Fruit fly (Drosophila melanogaster) whole organism, prepupa: ENCODE measurements around the gene Ifrd1.
A peak's percentile ranks its signal among the peaks of the same experiment; 100 is the strongest.

Experiments used
- Blimp-1 ChIP-seq: fragments of 200-800 bp; sonication (Bioruptor generic); optimal IDR thresholded peaks from 3 replicates; lab custom pipeline; 2017; ENCODE audit warnings: missing biosample characterization, missing genetic modification characterization, mild to moderate bottlenecking, moderate library complexity, missing genetic modification reagents
- CG10669 ChIP-seq: fragments of 200-800 bp; sonication (Bioruptor generic); optimal IDR thresholded peaks from 3 replicates; lab custom pipeline; 2018; ENCODE audit warnings: missing biosample characterization, mild to moderate bottlenecking, missing genetic modification characterization, moderate library complexity
- CG11294 ChIP-seq: fragments of 200-800 bp; sonication (Bioruptor generic); IDR thresholded peaks from 2 replicates; pipeline ENCODE4 v1.3.6; 2022; ENCODE audit warnings: missing biosample characterization, missing genetic modification characterization
- CG11762 ChIP-seq: fragments of 200-800 bp; sonication (Bioruptor generic); optimal IDR thresholded peaks from 3 replicates; lab custom pipeline; 2016; ENCODE audit warnings: missing biosample characterization, missing genetic modification characterization; ENCODE audit not compliant: insufficient read depth
- CG15336 ChIP-seq: fragments of 200-800 bp; sonication (Bioruptor generic); IDR thresholded peaks from 2 replicates; pipeline ENCODE4 v1.3.6; 2022; ENCODE audit warnings: missing biosample characterization, missing genetic modification characterization
- CG16779 ChIP-seq: fragments of 200-800 bp; sonication (Bioruptor generic); optimal IDR thresholded peaks from 3 replicates; lab custom pipeline; 2017; ENCODE audit warnings: missing biosample characterization, mild to moderate bottlenecking, missing genetic modification characterization
- CG31627 ChIP-seq: fragments of 200-800 bp; sonication (Bioruptor generic); optimal IDR thresholded peaks from 3 replicates; lab custom pipeline; 2016; ENCODE audit warnings: missing biosample characterization, missing genetic modification characterization
- CG32006 ChIP-seq: fragments of 200-800 bp; sonication (Bioruptor generic); optimal IDR thresholded peaks from 3 replicates; lab custom pipeline; 2017; ENCODE audit warnings: missing biosample characterization, mild to moderate bottlenecking, missing genetic modification characterization
- CG34406 ChIP-seq: fragments of 200-800 bp; sonication (Bioruptor generic); optimal IDR thresholded peaks from 3 replicates; lab custom pipeline; 2016; ENCODE audit warnings: missing biosample characterization, missing genetic modification characterization
- CG6163 ChIP-seq: fragments of 200-800 bp; sonication (Bioruptor generic); IDR thresholded peaks from 3 replicates; pipeline ENCODE4 v1.3.6; 2022; ENCODE audit warnings: missing biosample characterization, missing genetic modification characterization
- CG6276 ChIP-seq: fragments of 200-800 bp; sonication (Bioruptor generic); optimal IDR thresholded peaks from 2 replicates; lab custom pipeline; 2017; ENCODE audit warnings: missing biosample characterization, mild to moderate bottlenecking, missing genetic modification characterization
- CG6792 ChIP-seq: fragments of 200-800 bp; sonication (Bioruptor generic); optimal IDR thresholded peaks from 3 replicates; lab custom pipeline; 2016; ENCODE audit warnings: missing biosample characterization, missing genetic modification characterization
- CG6854 ChIP-seq: fragments of 200-800 bp; sonication (Bioruptor generic); optimal IDR thresholded peaks from 2 replicates; lab custom pipeline; 2017; ENCODE audit warnings: missing biosample characterization, mild to moderate bottlenecking, missing genetic modification characterization
- CG8319 ChIP-seq: fragments of 200-800 bp; sonication (Bioruptor generic); optimal IDR thresholded peaks from 3 replicates; lab custom pipeline; 2016; ENCODE audit warnings: missing biosample characterization, missing genetic modification characterization
- CG9139 ChIP-seq: fragments of 200-800 bp; sonication (Bioruptor generic); optimal IDR thresholded peaks from 3 replicates; lab custom pipeline; 2017; ENCODE audit warnings: missing biosample characterization, mild to moderate bottlenecking, missing genetic modification characterization
- Eip75B ChIP-seq: fragments of 200-800 bp; sonication (Bioruptor generic); optimal IDR thresholded peaks from 3 replicates; lab custom pipeline; 2016; ENCODE audit warnings: missing biosample characterization, missing genetic modification characterization
- Eip78C ChIP-seq: fragments of 200-800 bp; sonication (Bioruptor generic); peaks from one replicate; lab custom pipeline; 2016; ENCODE audit warnings: missing biosample characterization, missing genetic modification characterization
- Eip93F ChIP-seq: fragments of 200-800 bp; sonication (Bioruptor generic); optimal IDR thresholded peaks from 2 replicates; lab custom pipeline; 2016; ENCODE audit warnings: missing biosample characterization, mild to moderate bottlenecking, missing genetic modification characterization
- Ets21C ChIP-seq: fragments of 200-800 bp; sonication (Bioruptor generic); optimal IDR thresholded peaks from 3 replicates; lab custom pipeline; 2016; ENCODE audit warnings: missing biosample characterization, missing genetic modification characterization
- Ets96B ChIP-seq: fragments of 200-800 bp; optimal IDR thresholded peaks from 2 replicates; lab custom pipeline; 2019; ENCODE audit warnings: missing biosample characterization, mild to moderate bottlenecking, missing genetic modification characterization, moderate library complexity
- Gug ChIP-seq: fragments of 200-800 bp; sonication (Bioruptor generic); IDR thresholded peaks from 2 replicates; pipeline ENCODE4 v1.3.6; 2022; ENCODE audit warnings: missing biosample characterization, missing genetic modification characterization
- Hr4 ChIP-seq: fragments of 200-800 bp; sonication (Bioruptor generic); optimal IDR thresholded peaks from 3 replicates; lab custom pipeline; 2016; ENCODE audit warnings: missing biosample characterization, missing genetic modification characterization
- Lpt ChIP-seq: fragments of 200-800 bp; sonication (Bioruptor generic); optimal IDR thresholded peaks from 3 replicates; lab custom pipeline; 2016; ENCODE audit warnings: missing biosample characterization, missing genetic modification characterization
- Met ChIP-seq: fragments of 200-800 bp; sonication (Bioruptor generic); optimal IDR thresholded peaks from 3 replicates; lab custom pipeline; 2016; ENCODE audit warnings: missing biosample characterization, missing genetic modification characterization
- OdsH ChIP-seq: fragments of 200-800 bp; sonication (Bioruptor generic); optimal IDR thresholded peaks from 3 replicates; lab custom pipeline; 2016; ENCODE audit warnings: missing biosample characterization, missing genetic modification characterization
- Sox102F ChIP-seq: fragments of 200-800 bp; sonication (Bioruptor generic); optimal IDR thresholded peaks from 2 replicates; lab custom pipeline; 2016; ENCODE audit warnings: missing biosample characterization, mild to moderate bottlenecking, missing genetic modification characterization
- Sox14 ChIP-seq: fragments of 200-800 bp; sonication (Bioruptor generic); optimal IDR thresholded peaks from 3 replicates; lab custom pipeline; 2016; ENCODE audit warnings: missing biosample characterization, missing genetic modification characterization
- Sox15 ChIP-seq: fragments of 200-800 bp; sonication (Bioruptor generic); optimal IDR thresholded peaks from 3 replicates; lab custom pipeline; 2016; ENCODE audit warnings: missing biosample characterization, missing genetic modification characterization
- achi ChIP-seq: fragments of 200-800 bp; sonication (Bioruptor generic); optimal IDR thresholded peaks from 3 replicates; lab custom pipeline; 2016; ENCODE audit warnings: missing biosample characterization, missing genetic modification characterization
- dac ChIP-seq: fragments of 200-800 bp; sonication (Bioruptor generic); optimal IDR thresholded peaks from 2 replicates; lab custom pipeline; 2017; ENCODE audit warnings: missing biosample characterization, mild to moderate bottlenecking, missing genetic modification characterization
- dsx ChIP-seq: fragments of 200-800 bp; optimal IDR thresholded peaks from 3 replicates; lab custom pipeline; 2019; ENCODE audit warnings: missing biosample characterization, mild to moderate bottlenecking, missing genetic modification characterization, moderate library complexity; ENCODE audit not compliant: poor library complexity, severe bottlenecking
- eg ChIP-seq: fragments of 200-800 bp; sonication (Bioruptor generic); IDR thresholded peaks from 3 replicates; pipeline ENCODE4 v1.3.6; 2022; ENCODE audit warnings: missing biosample characterization, missing genetic modification characterization
- net ChIP-seq: fragments of 200-800 bp; sonication (Bioruptor generic); optimal IDR thresholded peaks from 3 replicates; lab custom pipeline; 2016; ENCODE audit warnings: missing biosample characterization, missing genetic modification characterization
- pdm3 ChIP-seq: fragments of 200-800 bp; sonication (Bioruptor generic); optimal IDR thresholded peaks from 3 replicates; lab custom pipeline; 2016; ENCODE audit warnings: missing biosample characterization, missing genetic modification characterization
- salr ChIP-seq, 2 experiments: fragments of 200-800 bp; sonication (Bioruptor generic); optimal IDR thresholded peaks; 3 replicates each; lab custom pipeline; 2016 to 2018; ENCODE audit warnings: missing biosample characterization in 2 of 2, missing genetic modification characterization in 2 of 2, mild to moderate bottlenecking in 1 of 2
- svp ChIP-seq: fragments of 200-800 bp; sonication (Bioruptor generic); peaks from one replicate; lab custom pipeline; 2016; ENCODE audit warnings: missing biosample characterization, missing genetic modification characterization
- topi ChIP-seq: fragments of 200-800 bp; sonication (Bioruptor generic); optimal IDR thresholded peaks from 3 replicates; lab custom pipeline; 2016; ENCODE audit warnings: missing biosample characterization, missing genetic modification characterization
- vri ChIP-seq: fragments of 200-800 bp; sonication (Bioruptor generic); optimal IDR thresholded peaks from 3 replicates; lab custom pipeline; 2016; ENCODE audit warnings: missing biosample characterization, mild to moderate bottlenecking, missing genetic modification characterization

Ifrd1 gene

DNA sequence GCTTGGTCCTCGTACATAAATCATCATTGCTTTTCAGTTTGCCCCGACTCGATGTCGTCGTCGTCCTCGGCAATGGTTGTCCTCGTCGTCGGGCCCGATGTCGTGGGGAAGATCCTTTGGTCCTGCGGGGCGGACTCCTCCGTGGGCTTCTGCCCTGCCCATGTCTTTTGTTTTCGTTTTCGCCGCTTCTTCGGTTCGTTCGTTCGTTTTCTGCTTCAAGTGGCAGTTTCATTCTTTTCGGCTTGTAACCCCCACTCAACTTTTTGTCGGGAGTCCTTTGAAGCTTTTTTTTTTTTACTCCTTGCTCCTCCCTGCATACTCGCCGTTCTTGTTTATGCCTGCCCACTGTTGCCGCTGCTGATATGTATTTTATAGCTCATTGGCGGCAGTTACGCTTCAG lies 29.4 kb upstream of the Ifrd1 start:
- TF ChIP-seq eg (GFP tag; lab: Robert Waterston, UW) (no peak), dsx (GFP tag; lab: Kevin White, UChicago) (no peak), Lpt (GFP tag; lab: Kevin White, UChicago) (no peak)

DNA sequence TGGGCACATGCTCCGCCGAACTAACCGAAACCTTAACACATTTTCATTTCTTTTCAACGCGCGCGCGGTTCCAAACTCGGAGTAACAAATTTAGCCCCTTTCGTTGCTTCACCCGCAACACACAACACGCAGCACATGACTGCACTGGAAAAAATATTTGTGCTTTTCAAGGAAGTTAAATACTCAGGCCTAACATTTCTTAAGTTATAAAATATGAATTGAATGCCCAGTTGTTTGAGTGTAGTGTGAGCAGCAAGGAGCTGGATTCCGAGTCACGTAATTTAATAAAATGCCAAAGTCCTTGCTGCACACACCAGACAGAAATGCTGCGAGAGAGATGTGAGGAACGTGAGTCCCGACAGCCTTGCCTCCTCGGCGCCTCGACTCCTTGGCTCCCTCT lies 27.2 kb upstream of the Ifrd1 start:
- TF ChIP-seq Eip78C (peak; percentile 83), CG6276 (no peak), CG32006 (peak; percentile 1)
- TF ChIP-seq, all 60 proteins: peak for 2

DNA sequence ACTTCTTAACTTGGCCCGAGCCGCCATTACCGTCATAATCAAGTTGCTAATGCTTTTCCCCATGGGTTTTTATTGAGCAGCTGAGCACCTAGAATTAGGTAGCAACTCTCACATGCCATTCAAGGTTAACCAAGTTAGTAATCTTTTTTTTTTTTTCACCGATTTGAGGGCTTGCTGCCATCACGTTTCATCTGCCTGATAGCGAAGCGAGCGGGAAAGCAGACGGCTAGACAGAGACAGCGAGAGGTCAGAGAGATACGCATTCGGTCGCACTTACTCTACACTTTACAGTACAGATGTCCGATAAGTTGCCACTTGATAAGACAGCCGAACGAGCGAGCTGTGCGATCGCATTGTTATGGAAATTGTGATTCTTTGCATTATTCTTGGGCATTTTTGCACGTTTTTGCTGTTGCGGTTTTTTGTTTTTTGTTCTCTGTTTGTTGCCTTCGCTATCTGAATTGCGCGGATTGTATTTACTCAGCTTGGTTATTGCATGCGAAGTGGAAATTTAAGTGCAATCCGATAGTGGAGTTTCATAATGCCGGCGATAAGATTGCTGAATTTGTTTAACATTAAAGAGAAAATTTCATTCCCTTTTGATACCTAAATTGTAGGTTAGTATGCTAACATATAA lies 26.2 kb upstream of the Ifrd1 start:
- TF ChIP-seq Ets21C, result no peak
- no peak for TF ChIP-seq CG8319 (GFP tag; lab: Kevin White, UChicago)
- TF ChIP-seq CG11294 (GFP tag; lab: Robert Waterston, UW), result no peak
- TF ChIP-seq Blimp-1 (GFP tag; lab: Kevin White, UChicago), result no peak
- TF ChIP-seq pdm3 (GFP tag; lab: Kevin White, UChicago), result no peak
- TF ChIP-seq topi (GFP tag; lab: Kevin White, UChicago), result no peak
- TF ChIP-seq CG10669 (GFP tag; lab: Kevin White, UChicago), result no peak
- peak; percentile 11 for TF ChIP-seq dsx (GFP tag; lab: Kevin White, UChicago)
- peak; percentile 48; the same call in 1 of the 3 replicates for TF ChIP-seq CG6163
- TF ChIP-seq vri (GFP tag; lab: Kevin White, UChicago), result peak; percentile 93
- TF ChIP-seq Eip78C, result peak; percentile 70
- no peak for TF ChIP-seq Hr4
- peak; percentile 29 for TF ChIP-seq Sox14
- TF ChIP-seq Lpt (GFP tag; lab: Kevin White, UChicago), result no peak
- TF ChIP-seq achi (GFP tag; lab: Kevin White, UChicago), result no peak
- no peak for TF ChIP-seq Gug (GFP tag; lab: Robert Waterston, UW)
- TF ChIP-seq Eip93F (GFP tag; lab: Kevin White, UChicago), result no peak
- TF ChIP-seq OdsH (GFP tag; lab: Kevin White, UChicago), result no peak
- TF ChIP-seq CG34406 (GFP tag; lab: Kevin White, UChicago), result no peak
- no peak for TF ChIP-seq Sox15 (GFP tag; lab: Kevin White, UChicago)
- TF ChIP-seq Ets96B, result no peak
- no peak for TF ChIP-seq Met (GFP tag; lab: Kevin White, UChicago)
- peak; percentile 4 for TF ChIP-seq Eip75B (GFP tag; lab: Kevin White, UChicago)
- TF ChIP-seq CG15336 (GFP tag; lab: Robert Waterston, UW), result no peak
- TF ChIP-seq CG32006, result no peak
- TF ChIP-seq svp (GFP tag; lab: Kevin White, UChicago), result peak; percentile 99
- no peak for TF ChIP-seq CG16779 (tag; lab: Kevin White, UChicago)
- no peak for TF ChIP-seq CG31627 (GFP tag; lab: Kevin White, UChicago)
- TF ChIP-seq salr (GFP tag; optimal IDR thresholded peaks at IDR 0.05; lab: Kevin White, UChicago), result no peak
- no peak for TF ChIP-seq CG6854 (GFP tag; lab: Kevin White, UChicago)
- TF ChIP-seq Sox102F (GFP tag; lab: Kevin White, UChicago), result no peak
- TF ChIP-seq eg (GFP tag; lab: Robert Waterston, UW), result 0 out of 3 replicates have a peak, but pooled peaks have one; percentile 43
- TF ChIP-seq net (GFP tag; lab: Kevin White, UChicago), result no peak

DNA sequence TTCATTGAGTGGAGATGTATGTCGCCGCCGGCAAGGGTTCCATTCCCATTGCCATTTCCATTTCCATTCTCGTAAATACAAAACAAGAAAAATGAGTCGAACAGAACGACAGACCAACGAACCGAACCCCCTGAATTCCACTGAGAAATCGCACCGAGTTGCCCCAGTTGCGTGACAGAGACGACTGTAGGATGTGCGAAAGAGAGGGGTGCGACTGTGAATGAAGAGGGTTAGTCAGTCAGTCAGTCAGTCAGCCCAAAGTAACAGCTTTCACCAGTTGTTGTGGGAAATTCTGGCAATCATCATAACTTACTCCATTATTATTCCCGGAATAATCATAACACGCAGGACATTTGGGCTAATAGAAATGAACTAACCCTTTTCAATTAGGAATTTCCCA lies 24.0 kb upstream of the Ifrd1 start:
- TF ChIP-seq CG11762 (GFP tag; lab: Kevin White, UChicago) (no peak), dsx (GFP tag; lab: Kevin White, UChicago) (no peak), CG9139 (GFP tag; lab: Kevin White, UChicago) (no peak), CG6792 (GFP tag; lab: Kevin White, UChicago) (no peak), dac (GFP tag; lab: Kevin White, UChicago) (no peak), Eip78C (peak; percentile 24)
